Worm (Caenorhabditis elegans): ENCODE results near the gene R13H4.7.

DNA sequence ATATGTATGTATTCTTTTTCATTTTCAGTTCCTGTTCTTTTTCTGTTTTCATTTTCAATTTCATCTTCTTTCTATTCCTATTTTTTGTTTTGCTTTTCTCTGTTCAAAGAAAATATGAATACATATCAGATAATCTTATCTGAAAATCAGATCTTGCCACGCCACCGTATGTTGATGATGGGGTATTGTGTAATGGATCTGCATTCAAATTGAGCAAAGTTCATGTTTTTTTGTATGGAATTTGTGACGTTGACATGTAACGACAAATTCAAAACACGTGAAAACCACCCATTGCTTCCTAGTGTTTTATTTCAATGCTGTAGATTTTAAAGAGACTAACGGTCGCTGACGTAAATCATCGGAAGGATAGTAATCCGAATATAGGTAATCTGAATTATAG, 9.7 kb downstream of the R13H4.7 start:
- TF ChIP-seq alr-1 (tag; optimal IDR thresholded peaks at IDR 0.05; ENCODE audit: borderline replicate concordance): no peak
- no peak for TF ChIP-seq fkh-10 (GFP tag; optimal IDR thresholded peaks at IDR 0.05)
- no peak for TF ChIP-seq pqm-1 (tag; optimal IDR thresholded peaks at IDR 0.05)
- peak; percentile 11 for TF ChIP-seq nhr-71 (tag; optimal IDR thresholded peaks at IDR 0.05)
- peak; percentile 45 for TF ChIP-seq lin-14 (GFP tag; optimal IDR thresholded peaks at IDR 0.05)
- peak; percentile 3 for TF ChIP-seq unc-130 (tag; optimal IDR thresholded peaks at IDR 0.05)
- TF ChIP-seq mab-9 (GFP tag; IDR thresholded peaks at IDR 0.05): no peak

All from whole organism, L1 larva.